Worm (Caenorhabditis elegans) whole organism, L2 larva: ENCODE results near the gene apt-9.

Experiments
- ZK546.5 ChIP-seq: sonication (generic microtip); optimal IDR thresholded peaks from 2 replicates; lab custom pipeline; 2017; ENCODE audit warnings: missing biosample characterization, missing genetic modification characterization
- aly-2 ChIP-seq: fragments of 150-350 bp; optimal IDR thresholded peaks from 2 replicates; lab custom pipeline; 2014; ENCODE audit warnings: missing biosample characterization, missing genetic modification characterization
- egl-27 ChIP-seq: sonication (generic microtip); optimal IDR thresholded peaks from 3 replicates; lab custom pipeline; 2017; ENCODE audit warnings: missing biosample characterization, missing genetic modification reagents, missing genetic modification characterization
- lsy-2 ChIP-seq, 2 experiments: fragments of 150-350 bp in 1 of 2; sonication (generic microtip) in 1 of 2; optimal IDR thresholded peaks; 2 replicates each; lab custom pipeline; 2014 to 2017; ENCODE audit warnings: missing biosample characterization in 2 of 2, missing genetic modification characterization in 2 of 2
- mbf-1 ChIP-seq: sonication (generic microtip); optimal IDR thresholded peaks from 2 replicates; lab custom pipeline; 2017; ENCODE audit warnings: missing biosample characterization, missing genetic modification characterization
- mdl-1 ChIP-seq, 2 experiments: fragments of 150-350 bp in 1 of 2; sonication (generic microtip) in 1 of 2; optimal IDR thresholded peaks; 2 replicates each; lab custom pipeline; 2017; ENCODE audit warnings: missing biosample characterization in 2 of 2, missing genetic modification characterization in 2 of 2
- nhr-11 ChIP-seq: fragments of 150-350 bp; optimal IDR thresholded peaks from 2 replicates; lab custom pipeline; 2014; ENCODE audit warnings: missing biosample characterization, missing genetic modification characterization
- nhr-237 ChIP-seq: fragments of 150-350 bp; optimal IDR thresholded peaks from 2 replicates; lab custom pipeline; 2014; ENCODE audit warnings: missing biosample characterization, missing genetic modification characterization
- peb-1 ChIP-seq: fragments of 150-350 bp; optimal IDR thresholded peaks from 2 replicates; lab custom pipeline; 2014; ENCODE audit warnings: missing biosample characterization, missing genetic modification characterization
- skn-1 ChIP-seq: sonication (generic microtip); optimal IDR thresholded peaks from 2 replicates; lab custom pipeline; 2017; ENCODE audit warnings: missing biosample characterization, missing genetic modification characterization
- snpc-4 ChIP-seq: fragments of 150-350 bp; optimal IDR thresholded peaks from 2 replicates; lab custom pipeline; 2014; ENCODE audit warnings: missing biosample characterization, missing genetic modification characterization
- unc-62 ChIP-seq: fragments of 150-350 bp; optimal IDR thresholded peaks from 2 replicates; lab custom pipeline; 2014; ENCODE audit warnings: missing biosample characterization, missing genetic modification reagents, missing genetic modification characterization
- zag-1 ChIP-seq: fragments of 150-350 bp; optimal IDR thresholded peaks from 2 replicates; lab custom pipeline; 2014; ENCODE audit warnings: missing biosample characterization, missing genetic modification characterization

ce11 chrX:11104883-11105629 lies 36.7 kb downstream of the apt-9 start, which contains the start of gene W02H3.1:
- TF ChIP-seq lsy-2 (tag; optimal IDR thresholded peaks at IDR 0.05; lab: Kevin White, UChicago) (no peak), mbf-1 (tag; lab: Kevin White, UChicago) (no peak), skn-1 (tag; lab: Kevin White, UChicago) (no peak), zag-1 (tag; lab: Kevin White, UChicago) (no peak), snpc-4 (tag; lab: Kevin White, UChicago) (no peak), aly-2 (tag; lab: Kevin White, UChicago) (no peak), ZK546.5 (tag; lab: Kevin White, UChicago) (no peak), nhr-237 (tag; lab: Kevin White, UChicago) (no peak), nhr-11 (no peak), peb-1 (no peak), unc-62 (GFP tag; lab: Kevin White, UChicago) (no peak), egl-27 (tag; lab: Kevin White, UChicago) (no peak), mdl-1 (tag; optimal IDR thresholded peaks at IDR 0.05; lab: Kevin White, UChicago) (no peak)
